Worm (Caenorhabditis elegans): ENCODE data around the gene K12H4.6.

The K12H4.6 gene

DNA sequence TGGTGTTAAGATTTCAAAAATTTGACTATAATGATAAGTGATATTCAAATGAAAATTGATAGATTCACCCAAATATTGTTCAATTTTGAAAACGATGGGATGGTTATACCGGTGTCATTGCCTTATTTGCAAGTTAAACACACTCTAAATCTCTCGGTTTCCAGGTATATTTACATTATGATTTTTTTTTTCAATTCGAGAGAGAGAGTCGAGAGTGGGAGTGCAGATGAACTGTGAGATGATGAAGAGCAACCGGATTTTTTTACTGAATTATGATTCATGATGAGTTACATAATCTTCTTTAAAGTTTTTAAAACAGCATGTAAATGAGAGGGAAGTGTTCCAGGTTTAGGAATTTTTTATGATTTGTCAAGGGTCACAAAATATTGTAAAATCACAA, 9.1 kb downstream of the K12H4.6 start, which contains the start of gene F44B9.10:
F44B9.10 (minus strand) TSS at position 101 of the 400 bp plus-strand sequence.
- TF ChIP-seq unc-62 (GFP tag; optimal IDR thresholded peaks at IDR 0.05 in 1 of 2) (no peak), unc-62 (tag; optimal IDR thresholded peaks at IDR 0.05) (no peak), ztf-11 (tag; optimal IDR thresholded peaks at IDR 0.05) (no peak), unc-130 (GFP tag; optimal IDR thresholded peaks at IDR 0.05) (no peak), ZK546.5 (tag; optimal IDR thresholded peaks at IDR 0.05) (no peak), nhr-237 (tag; optimal IDR thresholded peaks at IDR 0.05) (no peak), madf-5 (GFP tag; IDR thresholded peaks at IDR 0.05) (no peak), lin-38 (GFP tag; IDR thresholded peaks at IDR 0.05) (no peak), Y48G9A.11 (GFP tag; IDR thresholded peaks at IDR 0.05) (no peak), lin-1 (GFP tag; IDR thresholded peaks at IDR 0.05) (no peak), vab-7 (GFP tag; IDR thresholded peaks at IDR 0.05) (no peak)

DNA sequence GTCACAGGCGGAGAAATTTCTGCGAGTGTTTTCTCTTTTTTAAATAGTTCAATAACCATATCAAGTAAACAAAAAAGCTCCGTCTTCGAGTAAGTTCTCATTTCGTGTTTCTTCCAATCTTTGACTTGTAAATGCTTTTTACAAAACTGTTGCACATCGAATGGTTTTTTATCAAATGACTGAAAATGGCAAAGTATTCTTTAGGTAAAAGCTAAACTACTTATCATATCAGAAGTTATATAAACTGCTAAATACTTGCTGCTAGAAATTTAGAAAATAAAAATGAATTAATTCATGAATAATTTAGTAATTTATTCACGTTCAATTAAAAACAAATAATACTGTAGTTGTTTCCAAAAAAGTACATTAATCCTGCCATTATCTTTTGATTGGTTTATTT, 11.7 kb downstream of the K12H4.6 start, which contains the start of gene F44B9.9:
F44B9.9 (minus strand) TSS at position 101 of the 400 bp plus-strand sequence.
- no peak for TF ChIP-seq ZK337.2 (GFP tag; IDR thresholded peaks at IDR 0.05)
- TF ChIP-seq lin-39 (tag; optimal IDR thresholded peaks at IDR 0.05), result no peak
- no peak for TF ChIP-seq hif-1 (tag; optimal IDR thresholded peaks at IDR 0.05)
- TF ChIP-seq ctbp-1 (GFP tag; IDR thresholded peaks at IDR 0.05), result no peak
- TF ChIP-seq mxl-2 (GFP tag; conservative IDR thresholded peaks at IDR 0.05), result no peak
- TF ChIP-seq spr-3 (GFP tag; optimal IDR thresholded peaks at IDR 0.05), result no peak
- no peak for TF ChIP-seq nhr-76 (tag; optimal IDR thresholded peaks at IDR 0.05)
- TF ChIP-seq pqm-1 (tag; optimal IDR thresholded peaks at IDR 0.05), result no peak
- TF ChIP-seq ceh-62 (tag; optimal IDR thresholded peaks at IDR 0.05), result no peak
- TF ChIP-seq saeg-2 (GFP tag; IDR thresholded peaks at IDR 0.05), result no peak
- no peak for TF ChIP-seq mep-1 (tag; optimal IDR thresholded peaks at IDR 0.05)
- TF ChIP-seq daf-16 (GFP tag; optimal IDR thresholded peaks at IDR 0.05), result no peak
- no peak for TF ChIP-seq daf-16 (tag; optimal IDR thresholded peaks at IDR 0.05)
- TF ChIP-seq unc-62 (GFP tag; optimal IDR thresholded peaks at IDR 0.05 in 1 of 2), result no peak
- no peak for TF ChIP-seq unc-62 (tag; optimal IDR thresholded peaks at IDR 0.05)
- no peak for TF ChIP-seq mdt-29 (GFP tag; IDR thresholded peaks at IDR 0.05)
- no peak for TF ChIP-seq fos-1 (tag; optimal IDR thresholded peaks at IDR 0.05)
- TF ChIP-seq nhr-42 (GFP tag; IDR thresholded peaks at IDR 0.05), result no peak

DNA sequence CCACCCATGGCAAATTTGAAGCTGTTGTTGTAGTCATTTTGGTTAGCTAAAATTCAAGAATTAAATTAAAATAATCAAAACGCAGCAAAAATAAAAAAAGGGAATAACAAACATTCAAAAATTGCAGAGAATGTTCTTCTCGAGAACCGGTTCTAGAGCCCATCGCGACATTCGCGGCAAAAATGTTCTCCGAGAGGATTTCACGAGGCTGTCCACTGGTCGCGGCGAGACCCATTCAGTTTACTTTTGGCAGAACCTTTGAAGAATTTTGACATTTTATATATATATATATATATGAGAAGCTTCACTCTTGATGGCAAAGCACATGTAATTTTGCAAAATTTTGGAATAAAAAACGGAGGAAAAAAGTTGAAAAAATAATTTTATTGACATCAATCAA, 13.2 kb downstream of the K12H4.6 start, which contains the start of gene F44B9.8:
F44B9.8 (minus strand) TSS at position 163 of the 400 bp plus-strand sequence.
- TF ChIP-seq nhr-25 (tag; optimal IDR thresholded peaks at IDR 0.05; ENCODE audit: borderline replicate concordance, insufficient read depth) (no peak), lsy-2 (tag; optimal IDR thresholded peaks at IDR 0.05) (peak in 1 of 2 experiments; percentile 86), hlh-30 (tag; optimal IDR thresholded peaks at IDR 0.05; ENCODE audit: insufficient read depth) (peak; percentile 52), attf-4 (tag; optimal IDR thresholded peaks at IDR 0.05) (no peak), nhr-6 (tag; optimal IDR thresholded peaks at IDR 0.05) (peak; percentile 5), dmd-9 (GFP tag; IDR thresholded peaks at IDR 0.05) (no peak), fos-1 (tag; optimal IDR thresholded peaks at IDR 0.05) (no peak), tra-1 (GFP tag; IDR thresholded peaks at IDR 0.05) (no peak), dpl-1 (GFP tag; optimal IDR thresholded peaks at IDR 0.05) (peak; percentile 87), mes-2 (tag; optimal IDR thresholded peaks at IDR 0.05; ENCODE audit: poor library complexity, severe bottlenecking) (peak; percentile 84), nhr-28 (tag; optimal IDR thresholded peaks at IDR 0.05) (peak; percentile 4), rbr-2 (tag; optimal IDR thresholded peaks at IDR 0.05) (peak; percentile 40), unc-39 (tag; optimal IDR thresholded peaks at IDR 0.05) (no peak), nhr-111 (GFP tag; optimal IDR thresholded peaks at IDR 0.05) (no peak), nhr-77 (tag; optimal IDR thresholded peaks at IDR 0.05) (peak; percentile 2), hmg-1.1 (GFP tag; IDR thresholded peaks at IDR 0.05) (0 out of 2 replicates have a peak, but pooled peaks have one; percentile 47), aha-1 (tag) (peak; percentile 93), dve-1 (tag; optimal IDR thresholded peaks at IDR 0.05; ENCODE audit: insufficient read depth) (peak; percentile 65), mep-1 (tag; optimal IDR thresholded peaks at IDR 0.05) (peak; percentile 74)
